Worm (Caenorhabditis elegans) whole organism, L1 larva: ENCODE results near the gene eif-3.L.

Source experiments
- C34B4.2 ChIP-seq: sonication (generic microtip); optimal IDR thresholded peaks from 2 replicates; lab custom pipeline; 2017; ENCODE audit warnings: mild to moderate bottlenecking, missing genetic modification characterization, missing compliant biosample characterization
- F16B12.6 ChIP-seq: fragments of 150-350 bp; optimal IDR thresholded peaks from 2 replicates; lab custom pipeline; 2014; ENCODE audit warnings: missing biosample characterization, missing genetic modification characterization
- Y116A8C.19 ChIP-seq: sonication (generic microtip); optimal IDR thresholded peaks from 2 replicates; lab custom pipeline; 2016; ENCODE audit warnings: missing compliant biosample characterization, missing genetic modification characterization, borderline replicate concordance
- aly-2 ChIP-seq: fragments of 150-350 bp; optimal IDR thresholded peaks from 2 replicates; lab custom pipeline; 2014; ENCODE audit warnings: missing biosample characterization, missing genetic modification characterization
- ama-1 ChIP-seq: fragments of 150-350 bp; optimal IDR thresholded peaks from 2 replicates; lab custom pipeline; 2014
- ceh-63 ChIP-seq: fragments of 200-800 bp; sonication (Bioruptor generic); optimal IDR thresholded peaks from 2 replicates; lab custom pipeline; 2018; ENCODE audit warnings: mild to moderate bottlenecking, missing genetic modification characterization, missing compliant biosample characterization
- ceh-8 ChIP-seq: fragments of 200-800 bp; sonication (Bioruptor generic); optimal IDR thresholded peaks from 2 replicates; lab custom pipeline; 2018; ENCODE audit warnings: mild to moderate bottlenecking, missing genetic modification characterization, moderate library complexity, missing compliant biosample characterization
- ceh-82 ChIP-seq, 3 experiments: fragments of 150-350 bp in 1 of 3; sonication (generic microtip) in 2 of 3; optimal IDR thresholded peaks; 2 replicates each; lab custom pipeline; 2014 to 2017; ENCODE audit warnings: missing biosample characterization in 3 of 3, missing genetic modification characterization in 3 of 3
- ceh-88 ChIP-seq: fragments of 200-800 bp; sonication (Bioruptor generic); IDR thresholded peaks from 2 replicates; pipeline ENCODE4 v1.3.6; 2022; ENCODE audit warnings: missing genetic modification characterization, missing compliant biosample characterization
- ceh-90 ChIP-seq: sonication (generic microtip); optimal IDR thresholded peaks from 2 replicates; lab custom pipeline; 2016; ENCODE audit warnings: missing genetic modification characterization, missing compliant biosample characterization
- dpl-1 ChIP-seq, 3 experiments: fragments of 150-350 bp in 2 of 3; sonication (generic microtip) in 1 of 3; optimal IDR thresholded peaks; 2 replicates each; lab custom pipeline; 2014 to 2017; ENCODE audit warnings: missing biosample characterization in 3 of 3, missing genetic modification characterization in 3 of 3, missing genetic modification reagents in 3 of 3
- dsc-1 ChIP-seq: sonication (generic microtip); optimal IDR thresholded peaks from 2 replicates; lab custom pipeline; 2016; ENCODE audit warnings: mild to moderate bottlenecking, missing genetic modification characterization, missing compliant biosample characterization
- efl-3 ChIP-seq: fragments of 200-800 bp; sonication (Bioruptor generic); optimal IDR thresholded peaks from 2 replicates; lab custom pipeline; 2018; ENCODE audit warnings: mild to moderate bottlenecking, missing genetic modification characterization, missing compliant biosample characterization
- elt-3 ChIP-seq, 6 experiments: fragments of 150-350 bp in 1 of 6; sonication (generic microtip); optimal IDR thresholded peaks; 2 replicates each; lab custom pipeline; 2017 to 2018; ENCODE audit warnings: missing biosample characterization in 6 of 6, missing genetic modification characterization in 6 of 6, inconsistent platforms in 1 of 6
- fkh-8 ChIP-seq: sonication (generic microtip); optimal IDR thresholded peaks from 2 replicates; lab custom pipeline; 2016; ENCODE audit warnings: mild to moderate bottlenecking, missing genetic modification characterization, missing compliant biosample characterization
- fos-1 ChIP-seq: fragments of 150-350 bp; optimal IDR thresholded peaks from 2 replicates; lab custom pipeline; 2014; ENCODE audit warnings: missing biosample characterization, missing genetic modification characterization
- grh-1 ChIP-seq: fragments of 200-800 bp; sonication (Bioruptor generic); IDR thresholded peaks from 2 replicates; pipeline ENCODE4 v1.3.6; 2022; ENCODE audit warnings: missing genetic modification reagents, missing genetic modification characterization, missing compliant biosample characterization
- hlh-17 ChIP-seq: fragments of 200-800 bp; sonication (Bioruptor generic); optimal IDR thresholded peaks from 2 replicates; lab custom pipeline; 2018; ENCODE audit warnings: missing genetic modification characterization, mild to moderate bottlenecking, missing compliant biosample characterization, moderate library complexity, borderline replicate concordance
- hpl-2 ChIP-seq: fragments of 150-350 bp; optimal IDR thresholded peaks from 2 replicates; lab custom pipeline; 2014; ENCODE audit warnings: missing biosample characterization, missing genetic modification reagents, missing genetic modification characterization
- isw-1 ChIP-seq: fragments of 200-800 bp; sonication (Bioruptor generic); IDR thresholded peaks from 2 replicates; pipeline ENCODE4 v1.3.6; 2022; ENCODE audit warnings: missing genetic modification characterization, missing compliant biosample characterization
- jun-1 ChIP-seq: fragments of 150-350 bp; optimal IDR thresholded peaks from 2 replicates; lab custom pipeline; 2014; ENCODE audit warnings: missing biosample characterization, missing genetic modification reagents, missing genetic modification characterization
- lin-13 ChIP-seq: fragments of 150-350 bp; optimal IDR thresholded peaks from 2 replicates; lab custom pipeline; 2014; ENCODE audit warnings: missing biosample characterization, missing genetic modification reagents, missing genetic modification characterization
- lin-14 ChIP-seq: fragments of 200-800 bp; sonication (Bioruptor generic); optimal IDR thresholded peaks from 2 replicates; lab custom pipeline; 2018; ENCODE audit warnings: mild to moderate bottlenecking, missing genetic modification characterization, moderate library complexity, missing compliant biosample characterization
- lin-35 ChIP-seq, 2 experiments: fragments of 150-350 bp; optimal IDR thresholded peaks; 2 replicates each; lab custom pipeline; 2014; ENCODE audit warnings: missing biosample characterization in 2 of 2, missing genetic modification characterization in 2 of 2, missing genetic modification reagents in 2 of 2
- lin-39 ChIP-seq: fragments of 150-350 bp; optimal IDR thresholded peaks from 2 replicates; lab custom pipeline; 2014; ENCODE audit warnings: missing biosample characterization, missing genetic modification reagents, missing genetic modification characterization
- mdl-1 ChIP-seq, 2 experiments: fragments of 150-350 bp; optimal IDR thresholded peaks; 2 replicates each; lab custom pipeline; 2014 to 2017; ENCODE audit warnings: missing biosample characterization in 2 of 2, missing genetic modification characterization in 2 of 2, inconsistent platforms in 1 of 2
- mep-1 ChIP-seq: fragments of 150-350 bp; optimal IDR thresholded peaks from 2 replicates; lab custom pipeline; 2014; ENCODE audit warnings: missing biosample characterization, missing genetic modification characterization
- nhr-12 ChIP-seq: sonication (generic microtip); optimal IDR thresholded peaks from 2 replicates; lab custom pipeline; 2017; ENCODE audit warnings: missing biosample characterization, missing genetic modification characterization
- nhr-237 ChIP-seq: fragments of 150-350 bp; optimal IDR thresholded peaks from 2 replicates; lab custom pipeline; 2014; ENCODE audit warnings: missing biosample characterization, missing genetic modification characterization
- nhr-28 ChIP-seq: fragments of 150-350 bp; optimal IDR thresholded peaks from 2 replicates; lab custom pipeline; 2014; ENCODE audit warnings: missing biosample characterization, missing genetic modification characterization
- nhr-47 ChIP-seq: sonication (generic microtip); optimal IDR thresholded peaks from 2 replicates; lab custom pipeline; 2016; ENCODE audit warnings: mild to moderate bottlenecking, missing genetic modification characterization, moderate library complexity, missing compliant biosample characterization
- nhr-71 ChIP-seq: sonication (generic microtip); optimal IDR thresholded peaks from 2 replicates; lab custom pipeline; 2016; ENCODE audit warnings: mild to moderate bottlenecking, missing genetic modification characterization, moderate library complexity, missing compliant biosample characterization
- nhr-84 ChIP-seq: sonication (generic microtip); optimal IDR thresholded peaks from 2 replicates; lab custom pipeline; 2017; ENCODE audit warnings: missing biosample characterization, missing genetic modification characterization
- nhr-85 ChIP-seq: sonication (generic microtip); peaks from one replicate; lab custom pipeline; 2016; ENCODE audit warnings: missing genetic modification characterization, inconsistent platforms, missing compliant biosample characterization
- pax-3 ChIP-seq: fragments of 200-800 bp; sonication (Bioruptor generic); optimal IDR thresholded peaks from 2 replicates; lab custom pipeline; 2018; ENCODE audit warnings: mild to moderate bottlenecking, missing genetic modification characterization, moderate library complexity, missing compliant biosample characterization
- pqm-1 ChIP-seq: sonication (generic microtip); optimal IDR thresholded peaks from 3 replicates; lab custom pipeline; 2017; ENCODE audit warnings: missing biosample characterization, missing genetic modification characterization
- rnt-1 ChIP-seq: sonication (generic microtip); optimal IDR thresholded peaks from 2 replicates; lab custom pipeline; 2016; ENCODE audit warnings: mild to moderate bottlenecking, missing genetic modification characterization, moderate library complexity, missing compliant biosample characterization
- snpc-4 ChIP-seq: fragments of 150-350 bp; optimal IDR thresholded peaks from 2 replicates; lab custom pipeline; 2014; ENCODE audit warnings: missing biosample characterization, missing genetic modification characterization
- snu-23 ChIP-seq: sonication (generic microtip); optimal IDR thresholded peaks from 2 replicates; lab custom pipeline; 2016; ENCODE audit warnings: missing genetic modification characterization, missing compliant biosample characterization
- sptf-1 ChIP-seq: fragments of 150-350 bp; optimal IDR thresholded peaks from 2 replicates; lab custom pipeline; 2014; ENCODE audit warnings: missing biosample characterization, missing genetic modification characterization
- tbx-2 ChIP-seq: sonication (generic microtip); optimal IDR thresholded peaks from 2 replicates; lab custom pipeline; 2016; ENCODE audit warnings: missing genetic modification characterization, missing compliant biosample characterization
- tlp-1 ChIP-seq: fragments of 150-350 bp; optimal IDR thresholded peaks from 2 replicates; lab custom pipeline; 2014; ENCODE audit warnings: missing biosample characterization, missing genetic modification characterization
- unc-130 ChIP-seq: fragments of 150-350 bp; optimal IDR thresholded peaks from 2 replicates; lab custom pipeline; 2017; ENCODE audit warnings: missing biosample characterization, missing genetic modification characterization, inconsistent platforms
- vab-15 ChIP-seq: sonication (generic microtip); optimal IDR thresholded peaks from 2 replicates; lab custom pipeline; 2017; ENCODE audit warnings: missing genotype, mild to moderate bottlenecking, missing genetic modification characterization, missing compliant biosample characterization
- zip-4 ChIP-seq: fragments of 200-800 bp; sonication (Bioruptor generic); optimal IDR thresholded peaks from 2 replicates; lab custom pipeline; 2018; ENCODE audit warnings: mild to moderate bottlenecking, missing genetic modification characterization, moderate library complexity, missing compliant biosample characterization
- ztf-11 ChIP-seq, 2 experiments: sonication (generic microtip); optimal IDR thresholded peaks; 2 replicates each; lab custom pipeline; 2016 to 2017; ENCODE audit warnings: missing genetic modification characterization in 2 of 2, missing biosample characterization in 1 of 2, missing compliant biosample characterization in 1 of 2
- ztf-4 ChIP-seq: fragments of 150-350 bp; optimal IDR thresholded peaks from 2 replicates; lab custom pipeline; 2014; ENCODE audit warnings: missing biosample characterization, missing genetic modification characterization

The eif-3.L gene

DNA sequence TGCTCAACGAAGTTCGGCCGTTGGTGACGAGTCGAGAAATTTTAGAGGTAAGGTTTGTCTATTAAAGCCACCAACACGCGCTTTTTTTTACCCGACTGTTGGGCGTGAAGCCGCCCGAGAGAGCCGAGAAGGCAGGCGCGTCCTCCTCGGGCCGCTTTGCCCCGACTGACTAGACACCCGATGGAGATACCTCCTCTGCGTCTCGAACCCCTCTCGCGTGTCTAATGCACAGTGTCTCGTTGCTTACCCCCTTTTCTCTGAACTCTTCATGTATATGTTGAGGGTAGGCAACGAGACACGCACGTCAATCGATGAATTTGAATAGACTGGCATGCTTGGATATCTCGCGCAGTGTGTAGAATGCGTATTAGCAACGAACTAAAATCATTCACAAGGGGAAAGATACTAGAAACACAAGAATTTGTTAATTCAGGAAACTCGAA lies 39.5 kb upstream of the eif-3.L start (continued):
- TF ChIP-seq ceh-82 (tag; optimal IDR thresholded peaks at IDR 0.05; lab: Kevin White, UChicago) (peak; percentile 76 to 92 (median 90)), elt-3 (tag; optimal IDR thresholded peaks at IDR 0.05; lab: Kevin White, UChicago) (peak in 1 of 6 experiments; percentile 43), mep-1 (tag; lab: Kevin White, UChicago) (peak; percentile 67), nhr-28 (tag; lab: Kevin White, UChicago) (no peak), Y116A8C.19 (tag; lab: Kevin White, UChicago) (no peak), ceh-90 (tag; lab: Kevin White, UChicago) (no peak), rnt-1 (tag; lab: Kevin White, UChicago) (peak; percentile 79), mdl-1 (tag; optimal IDR thresholded peaks at IDR 0.05; lab: Kevin White, UChicago) (peak in 1 of 2 experiments; percentile 53), jun-1 (peak; percentile 62)

- TF ChIP-seq hlh-17 (GFP tag; lab: Kevin White, UChicago) (peak; percentile 54), sptf-1 (tag; lab: Kevin White, UChicago) (no peak), unc-130 (tag; lab: Kevin White, UChicago) (no peak), snu-23 (peak; percentile 93), efl-3 (GFP tag; lab: Kevin White, UChicago) (peak; percentile 74), zip-4 (peak; percentile 77), nhr-237 (tag; lab: Kevin White, UChicago) (peak; percentile 74), ceh-90 (tag; lab: Kevin White, UChicago) (no peak), tlp-1 (tag; lab: Kevin White, UChicago) (no peak), pqm-1 (no peak), nhr-47 (tag; lab: Kevin White, UChicago) (peak; percentile 94), ceh-8 (peak; percentile 58), nhr-85 (tag; lab: Kevin White, UChicago) (peak; percentile 87), rnt-1 (tag; lab: Kevin White, UChicago) (peak; percentile 78), grh-1 (GFP tag; lab: Robert Waterston, UW) (peak; percentile 66), ztf-4 (tag; lab: Kevin White, UChicago) (peak; percentile 73), lin-35 (GFP tag; optimal IDR thresholded peaks at IDR 0.05; lab: Kevin White, UChicago) (peak; percentile 77 to 79), C34B4.2 (peak; percentile 14), ceh-88 (peak; percentile 71), lin-13 (GFP tag; lab: Kevin White, UChicago) (peak; percentile 67), dsc-1 (tag; lab: Kevin White, UChicago) (peak; percentile 93), aly-2 (peak; percentile 44), nhr-84 (tag; lab: Kevin White, UChicago) (no peak), dpl-1 (GFP tag; optimal IDR thresholded peaks at IDR 0.05; lab: Kevin White, UChicago) (peak; percentile 35 to 70 (median 60)), mep-1 (tag; lab: Kevin White, UChicago) (peak; percentile 74), lin-14 (peak; percentile 76), lin-39 (tag; lab: Kevin White, UChicago) (peak; percentile 38), ama-1 (lab: Kevin White, UChicago) (peak; percentile 99), ceh-63 (GFP tag; lab: Kevin White, UChicago) (peak; percentile 15), F16B12.6 (peak; percentile 48), snpc-4 (tag; lab: Kevin White, UChicago) (peak; percentile 58), ztf-11 (tag; optimal IDR thresholded peaks at IDR 0.05; lab: Kevin White, UChicago) (peak in 1 of 2 experiments; percentile 82), hpl-2 (GFP tag; lab: Kevin White, UChicago) (peak; percentile 49), vab-15 (tag; lab: Kevin White, UChicago) (no peak), jun-1 (peak; percentile 82), isw-1 (peak; percentile 89), nhr-12 (tag; lab: Kevin White, UChicago) (no peak), pax-3 (peak; percentile 53), fos-1 (no peak), nhr-71 (tag; lab: Kevin White, UChicago) (peak; percentile 93), fkh-8 (peak; percentile 90), Y116A8C.19 (tag; lab: Kevin White, UChicago) (no peak), tbx-2 (tag; lab: Kevin White, UChicago) (peak; percentile 92)
Observed at ce11 chrII:5660736-5661734, 38.8 kb upstream of the eif-3.L start, which contains the start of the genes ift-43 and mdt-26. Gene ift-43 (minus strand): TSS chrII:5660786. Gene mdt-26 (plus strand): TSS chrII:5661181.
